Fruit fly (Drosophila melanogaster): ENCODE measurements around the gene CG6495.

- TF ChIP-seq CG4328 (GFP tag; optimal IDR thresholded peaks at IDR 0.05) (no peak), Lpt (GFP tag; optimal IDR thresholded peaks at IDR 0.05) (no peak), Sry-β (GFP tag; optimal IDR thresholded peaks at IDR 0.05) (no peak), Rfx (GFP tag; IDR thresholded peaks at IDR 0.05) (peak; percentile 60), lola (GFP tag; optimal IDR thresholded peaks at IDR 0.05) (no peak), dimm (GFP tag; IDR thresholded peaks at IDR 0.05) (no peak), CG17186 (GFP tag; optimal IDR thresholded peaks at IDR 0.05) (peak; percentile 78), Dbx (GFP tag; IDR thresholded peaks at IDR 0.05) (0 out of 3 replicates have a peak, but pooled peaks have one; percentile 22), row (GFP tag; IDR thresholded peaks at IDR 0.05) (peak; percentile 57)
Measured at dm6 chr2L:10767597-10768188, 6.8 kb downstream of the CG6495 start, which contains the start of gene Ubc2.
